Worm (Caenorhabditis elegans) whole organism, young adult: ENCODE data around the gene alh-8.

Source experiments
- B0019.2 ChIP-seq: fragments of 200-800 bp; sonication (Bioruptor generic); conservative IDR thresholded peaks from 2 replicates; pipeline ENCODE4 v1.3.6; 2022; ENCODE audit warnings: missing genetic modification reagents, missing genetic modification characterization, missing compliant biosample characterization
- B0035.1 ChIP-seq: sonication (generic microtip); optimal IDR thresholded peaks from 2 replicates; lab custom pipeline; 2016; ENCODE audit warnings: missing genetic modification characterization, mild to moderate bottlenecking, missing compliant biosample characterization, missing genotype, missing genetic modification reagents
- C17E4.6 ChIP-seq: fragments of 200-800 bp; sonication (Bioruptor generic); IDR thresholded peaks from 2 replicates; pipeline ENCODE4 v1.3.6; 2022; ENCODE audit warnings: missing genetic modification reagents, missing genetic modification characterization, missing compliant biosample characterization
- F39B2.1 ChIP-seq: fragments of 200-800 bp; sonication (Bioruptor generic); IDR thresholded peaks from 2 replicates; pipeline ENCODE4 v1.3.6; 2022; ENCODE audit warnings: missing genetic modification reagents, missing genetic modification characterization, missing compliant biosample characterization
- F55B11.4 ChIP-seq: sonication (generic microtip); optimal IDR thresholded peaks from 2 replicates; lab custom pipeline; 2016; ENCODE audit warnings: missing compliant biosample characterization, missing genetic modification characterization, borderline replicate concordance; ENCODE audit not compliant: insufficient read depth
- F57C9.4 ChIP-seq: sonication (generic microtip); optimal IDR thresholded peaks from 2 replicates; lab custom pipeline; 2017; ENCODE audit warnings: mild to moderate bottlenecking, missing genetic modification characterization, missing compliant biosample characterization
- Y67H2A.10 ChIP-seq: fragments of 200-800 bp; sonication (Bioruptor generic); conservative IDR thresholded peaks from 2 replicates; pipeline ENCODE4 v1.3.6; 2022; ENCODE audit warnings: missing genetic modification reagents, missing genetic modification characterization, missing compliant biosample characterization
- Y95B8A.8 ChIP-seq: fragments of 200-800 bp; sonication (Bioruptor generic); IDR thresholded peaks from 2 replicates; pipeline ENCODE4 v1.3.6; 2022; ENCODE audit warnings: missing genetic modification reagents, missing genetic modification characterization, missing compliant biosample characterization
- ZK185.1 ChIP-seq: sonication (generic microtip); optimal IDR thresholded peaks from 2 replicates; lab custom pipeline; 2016; ENCODE audit warnings: mild to moderate bottlenecking, missing genetic modification characterization, missing compliant biosample characterization; ENCODE audit not compliant: poor library complexity, severe bottlenecking
- aptf-2 ChIP-seq: fragments of 200-800 bp; sonication (Bioruptor generic); conservative IDR thresholded peaks from 2 replicates; pipeline ENCODE4 v1.3.6; 2022; ENCODE audit warnings: missing genetic modification reagents, missing genetic modification characterization, missing compliant biosample characterization
- aptf-3 ChIP-seq: fragments of 200-800 bp; sonication (Bioruptor generic); IDR thresholded peaks from 2 replicates; pipeline ENCODE4 v1.3.6; 2022; ENCODE audit warnings: missing genetic modification characterization, missing compliant biosample characterization
- bed-1 ChIP-seq: fragments of 200-800 bp; sonication (Bioruptor generic); IDR thresholded peaks from 2 replicates; pipeline ENCODE4 v1.3.6; 2022; ENCODE audit warnings: missing genetic modification reagents, missing genetic modification characterization, missing compliant biosample characterization
- ceh-58 ChIP-seq: fragments of 200-800 bp; sonication (Bioruptor generic); IDR thresholded peaks from 2 replicates; pipeline ENCODE4 v1.3.6; 2022; ENCODE audit warnings: missing genetic modification characterization, missing compliant biosample characterization
- ceh-79 ChIP-seq: sonication (generic microtip); optimal IDR thresholded peaks from 2 replicates; lab custom pipeline; 2017; ENCODE audit warnings: mild to moderate bottlenecking, missing genetic modification characterization, missing compliant biosample characterization
- ceh-91 ChIP-seq: fragments of 200-800 bp; sonication (Bioruptor generic); IDR thresholded peaks from 2 replicates; pipeline ENCODE4 v1.3.6; 2022; ENCODE audit warnings: missing genetic modification reagents, missing genetic modification characterization, missing compliant biosample characterization
- chd-7 ChIP-seq: sonication (generic microtip); optimal IDR thresholded peaks from 2 replicates; lab custom pipeline; 2016; ENCODE audit warnings: mild to moderate bottlenecking, missing genetic modification characterization, moderate library complexity, missing compliant biosample characterization
- efl-1 ChIP-seq: fragments of 150-350 bp; optimal IDR thresholded peaks from 2 replicates; lab custom pipeline; 2014; ENCODE audit warnings: missing biosample characterization, missing genetic modification reagents, missing genetic modification characterization
- ets-4 ChIP-seq: fragments of 200-800 bp; sonication (Bioruptor generic); optimal IDR thresholded peaks from 2 replicates; lab custom pipeline; 2018; ENCODE audit warnings: mild to moderate bottlenecking, missing genetic modification characterization, missing compliant biosample characterization
- gei-17 ChIP-seq: fragments of 200-800 bp; sonication (Bioruptor generic); optimal IDR thresholded peaks from 2 replicates; lab custom pipeline; 2018; ENCODE audit warnings: mild to moderate bottlenecking, missing genetic modification characterization, missing compliant biosample characterization
- him-1 ChIP-seq: sonication (generic microtip); optimal IDR thresholded peaks from 2 replicates; lab custom pipeline; 2016; ENCODE audit warnings: missing genotype, missing genetic modification reagents, missing genetic modification characterization, missing compliant biosample characterization
- hlh-12 ChIP-seq: sonication (generic microtip); optimal IDR thresholded peaks from 2 replicates; lab custom pipeline; 2016; ENCODE audit warnings: missing genetic modification characterization, missing compliant biosample characterization
- hmg-1.2 ChIP-seq: fragments of 200-800 bp; sonication (Bioruptor generic); IDR thresholded peaks from 2 replicates; pipeline ENCODE4 v1.3.6; 2022; ENCODE audit warnings: missing genetic modification reagents, missing genetic modification characterization, missing compliant biosample characterization
- hrde-1 ChIP-seq: sonication (generic microtip); optimal IDR thresholded peaks from 2 replicates; lab custom pipeline; 2016; ENCODE audit warnings: missing genetic modification characterization, mild to moderate bottlenecking, missing compliant biosample characterization, moderate library complexity, missing genotype, missing genetic modification reagents, borderline replicate concordance
- let-526 ChIP-seq: fragments of 200-800 bp; sonication (Bioruptor generic); IDR thresholded peaks from 2 replicates; pipeline ENCODE4 v1.3.6; 2022; ENCODE audit warnings: missing genetic modification reagents, missing genetic modification characterization, missing compliant biosample characterization
- let-607 ChIP-seq, 2 experiments: fragments of 200-800 bp in 1 of 2; sonication (Bioruptor generic) in 1 of 2; sonication (generic microtip) in 1 of 2; optimal IDR thresholded peaks; 2 replicates each; lab custom pipeline; 2016 to 2018; ENCODE audit warnings: mild to moderate bottlenecking in 2 of 2, missing compliant biosample characterization in 2 of 2, missing genetic modification characterization in 2 of 2, moderate library complexity in 2 of 2, missing genotype in 1 of 2
- lin-35 ChIP-seq, 3 experiments: fragments of 150-350 bp in 2 of 3; sonication (generic microtip) in 1 of 3; optimal IDR thresholded peaks; 2 replicates each; lab custom pipeline; 2014 to 2018; ENCODE audit warnings: missing biosample characterization in 3 of 3, missing genetic modification characterization in 3 of 3, missing genetic modification reagents in 3 of 3
- lin-54 ChIP-seq: fragments of 200-800 bp; sonication (Bioruptor generic); optimal IDR thresholded peaks from 2 replicates; lab custom pipeline; 2018; ENCODE audit warnings: mild to moderate bottlenecking, missing genetic modification characterization, missing compliant biosample characterization
- madf-3 ChIP-seq: fragments of 200-800 bp; sonication (Bioruptor generic); IDR thresholded peaks from 2 replicates; pipeline ENCODE4 v1.3.6; 2022; ENCODE audit warnings: missing genetic modification reagents, missing genetic modification characterization, missing compliant biosample characterization
- madf-6 ChIP-seq: fragments of 200-800 bp; sonication (Bioruptor generic); IDR thresholded peaks from 2 replicates; pipeline ENCODE4 v1.3.6; 2022; ENCODE audit warnings: missing genetic modification reagents, missing genetic modification characterization, missing compliant biosample characterization
- mel-28 ChIP-seq: sonication (generic microtip); optimal IDR thresholded peaks from 2 replicates; lab custom pipeline; 2016; ENCODE audit warnings: borderline replicate concordance, mild to moderate bottlenecking, missing genetic modification characterization, missing compliant biosample characterization
- pbrm-1 ChIP-seq: fragments of 200-800 bp; sonication (Bioruptor generic); IDR thresholded peaks from 2 replicates; pipeline ENCODE4 v1.3.6; 2022; ENCODE audit warnings: missing genetic modification reagents, missing genetic modification characterization, missing compliant biosample characterization
- rcor-1 ChIP-seq: fragments of 200-800 bp; sonication (Bioruptor generic); IDR thresholded peaks from 2 replicates; pipeline ENCODE4 v1.3.6; 2022; ENCODE audit warnings: missing genetic modification reagents, missing genetic modification characterization, missing compliant biosample characterization
- sea-2 ChIP-seq: fragments of 200-800 bp; sonication (Bioruptor generic); IDR thresholded peaks from 2 replicates; pipeline ENCODE4 v1.3.6; 2022; ENCODE audit warnings: missing genetic modification characterization, missing compliant biosample characterization
- snpc-1.1 ChIP-seq: sonication (generic microtip); optimal IDR thresholded peaks from 2 replicates; lab custom pipeline; 2017; ENCODE audit warnings: missing genetic modification characterization, mild to moderate bottlenecking, missing compliant biosample characterization, antibody characterized with exemption, moderate library complexity, missing genotype, missing genetic modification reagents; ENCODE audit not compliant: insufficient read depth
- snpc-3.4 ChIP-seq: sonication (generic microtip); optimal IDR thresholded peaks from 2 replicates; lab custom pipeline; 2017; ENCODE audit warnings: missing genetic modification characterization, mild to moderate bottlenecking, missing compliant biosample characterization, antibody characterized with exemption, moderate library complexity, missing genotype, missing genetic modification reagents
- snpc-4 ChIP-seq, 5 experiments: fragments of 150-350 bp in 1 of 5; sonication (generic microtip) in 4 of 5; optimal IDR thresholded peaks; 2 replicates each; lab custom pipeline; 2014 to 2018; ENCODE audit warnings: missing genetic modification characterization in 5 of 5, missing biosample characterization in 3 of 5, antibody characterized with exemption in 2 of 5, mild to moderate bottlenecking in 2 of 5, missing compliant biosample characterization in 2 of 5, missing genotype in 2 of 5, moderate library complexity in 2 of 5, missing genetic modification reagents in 1 of 5
- tbx-9 ChIP-seq: sonication (generic microtip); optimal IDR thresholded peaks from 2 replicates; lab custom pipeline; 2016; ENCODE audit warnings: borderline replicate concordance, missing genetic modification characterization, inconsistent platforms, missing compliant biosample characterization
- unc-130 ChIP-seq: sonication (generic microtip); optimal IDR thresholded peaks from 2 replicates; lab custom pipeline; 2016; ENCODE audit warnings: missing genetic modification reagents, missing genetic modification characterization, missing compliant biosample characterization
- zfh-2 ChIP-seq: fragments of 200-800 bp; sonication (Bioruptor generic); conservative IDR thresholded peaks from 2 replicates; pipeline ENCODE4 v1.3.6; 2022; ENCODE audit warnings: missing genetic modification reagents, missing genetic modification characterization, missing compliant biosample characterization
- zim-3 ChIP-seq: sonication (generic microtip); optimal IDR thresholded peaks from 2 replicates; lab custom pipeline; 2017; ENCODE audit warnings: mild to moderate bottlenecking, missing genetic modification characterization, moderate library complexity, missing compliant biosample characterization
- ztf-22 ChIP-seq: fragments of 200-800 bp; sonication (Bioruptor generic); optimal IDR thresholded peaks from 2 replicates; lab custom pipeline; 2018; ENCODE audit warnings: mild to moderate bottlenecking, missing genetic modification characterization, moderate library complexity, missing compliant biosample characterization
- ztf-3 ChIP-seq: fragments of 200-800 bp; sonication (Bioruptor generic); optimal IDR thresholded peaks from 2 replicates; lab custom pipeline; 2018; ENCODE audit warnings: mild to moderate bottlenecking, missing genetic modification characterization, missing compliant biosample characterization
- ztf-6 ChIP-seq: fragments of 200-800 bp; sonication (Bioruptor generic); IDR thresholded peaks from 2 replicates; pipeline ENCODE4 v1.3.6; 2022; ENCODE audit warnings: missing genetic modification reagents, missing genetic modification characterization, missing compliant biosample characterization

Gene alh-8

DNA sequence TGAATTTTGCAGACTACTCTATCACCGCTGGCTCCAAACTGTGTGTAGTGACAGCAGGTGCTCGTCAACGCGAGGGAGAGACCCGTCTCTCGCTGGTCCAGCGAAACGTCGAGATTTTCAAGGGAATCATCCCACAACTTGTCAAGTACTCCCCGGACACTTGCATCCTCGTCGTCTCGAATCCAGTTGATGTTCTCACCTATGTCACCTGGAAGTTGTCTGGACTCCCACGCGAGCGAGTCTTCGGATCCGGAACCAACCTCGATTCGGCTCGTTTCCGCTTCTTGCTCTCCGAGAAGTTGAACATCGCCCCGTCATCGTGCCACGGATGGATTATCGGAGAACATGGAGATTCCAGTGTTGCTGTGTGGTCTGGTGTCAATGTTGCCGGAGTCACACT lies 3.2 kb upstream of the alh-8 start:
- TF ChIP-seq B0019.2 (no peak), aptf-2 (GFP tag; lab: Robert Waterston, UW) (no peak), F55B11.4 (tag; lab: Kevin White, UChicago) (no peak), zfh-2 (GFP tag; lab: Robert Waterston, UW) (peak; percentile 52; the same call in 1 of the 2 replicates), ceh-79 (tag; lab: Kevin White, UChicago) (no peak), let-607 (tag; optimal IDR thresholded peaks at IDR 0.05; lab: Kevin White, UChicago) (no peak), B0035.1 (tag; lab: Kevin White, UChicago) (no peak), F39B2.1 (GFP tag; lab: Robert Waterston, UW) (no peak), Y95B8A.8 (GFP tag; lab: Robert Waterston, UW) (no peak), chd-7 (tag; lab: Kevin White, UChicago) (peak; percentile 3), rcor-1 (GFP tag; lab: Robert Waterston, UW) (no peak), tbx-9 (no peak), ztf-6 (GFP tag; lab: Robert Waterston, UW) (no peak)

DNA sequence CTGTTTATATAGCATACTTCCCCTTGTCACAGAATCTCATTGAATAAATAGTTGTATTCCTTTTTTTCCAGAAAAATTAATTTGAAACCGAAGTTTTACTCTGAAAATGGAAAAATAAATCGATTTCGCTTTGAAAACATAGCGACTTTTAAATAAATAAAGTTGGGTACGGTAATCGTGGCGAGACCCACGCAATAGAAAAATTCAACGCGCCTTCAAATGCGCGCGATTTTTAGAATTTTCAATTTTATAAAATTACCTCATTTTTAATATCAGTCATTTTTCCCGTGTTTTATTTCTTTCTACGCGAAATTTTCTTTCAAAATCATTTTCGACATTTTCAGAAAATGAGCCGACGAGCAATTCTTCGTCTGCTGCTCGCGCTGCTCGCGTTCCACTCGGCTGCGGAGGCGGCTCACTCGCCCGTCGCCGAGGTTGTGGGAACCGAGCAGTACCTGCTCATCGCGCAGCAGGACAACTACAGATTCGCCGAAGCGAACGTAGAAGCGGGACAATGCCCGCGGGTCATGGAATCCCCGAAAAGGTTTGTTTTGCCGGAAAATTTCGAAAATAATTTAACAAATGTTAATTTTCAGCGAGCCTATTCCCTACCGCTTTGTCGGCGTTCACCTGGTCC lies 2.3 kb upstream of the alh-8 start, which contains the start of gene F13D12.5:
F13D12.5 (plus strand) TSS at position 345 of the 637 bp plus-strand sequence.
- TF ChIP-seq B0019.2: peak; percentile 35; the same call in 1 of the 2 replicates
- TF ChIP-seq mel-28 (tag; lab: Kevin White, UChicago): no peak
- peak; percentile 44 for TF ChIP-seq zim-3 (tag; lab: Kevin White, UChicago)
- TF ChIP-seq hrde-1 (tag; lab: Kevin White, UChicago): no peak
- no peak for TF ChIP-seq him-1 (tag; lab: Kevin White, UChicago)
- TF ChIP-seq ZK185.1 (tag; lab: Kevin White, UChicago): no peak
- TF ChIP-seq hlh-12 (tag; lab: Kevin White, UChicago): no peak
- peak; percentile 71 for TF ChIP-seq snpc-3.4
- TF ChIP-seq unc-130 (GFP tag; lab: Kevin White, UChicago): peak; percentile 37
- no peak for TF ChIP-seq bed-1
- TF ChIP-seq efl-1 (GFP tag; lab: Kevin White, UChicago): peak; percentile 88
- TF ChIP-seq Y67H2A.10 (GFP tag; lab: Robert Waterston, UW): no peak
- no peak for TF ChIP-seq ztf-3 (GFP tag; lab: Kevin White, UChicago)
- TF ChIP-seq rcor-1 (GFP tag; lab: Robert Waterston, UW): no peak
- no peak for TF ChIP-seq chd-7 (tag; lab: Kevin White, UChicago)
- TF ChIP-seq let-526 (GFP tag; lab: Robert Waterston, UW): no peak
- no peak for TF ChIP-seq aptf-3 (GFP tag; lab: Robert Waterston, UW)
- TF ChIP-seq B0035.1 (tag; lab: Kevin White, UChicago): no peak
- peak in 2 of 3 experiments; percentile 5 to 52 for TF ChIP-seq lin-35 (GFP tag; optimal IDR thresholded peaks at IDR 0.05; lab: Kevin White, UChicago)
- peak; percentile 94 for TF ChIP-seq madf-6 (GFP tag; lab: Robert Waterston, UW)
- no peak for TF ChIP-seq aptf-2 (GFP tag; lab: Robert Waterston, UW)
- TF ChIP-seq snpc-4 (GFP tag; optimal IDR thresholded peaks at IDR 0.05; lab: Kevin White, UChicago): no peak
- TF ChIP-seq snpc-4 (tag; optimal IDR thresholded peaks at IDR 0.05; lab: Kevin White, UChicago): peak in 1 of 4 experiments; percentile 1
- TF ChIP-seq sea-2 (GFP tag; lab: Robert Waterston, UW): no peak
- TF ChIP-seq snpc-1.1 (tag; lab: Kevin White, UChicago): peak; percentile 38
- 0 out of 2 replicates have a peak, but pooled peaks have one; percentile 9 for TF ChIP-seq C17E4.6 (GFP tag; lab: Robert Waterston, UW)
- TF ChIP-seq hmg-1.2 (GFP tag; lab: Robert Waterston, UW): peak; percentile 18; the same call in 1 of the 2 replicates
- no peak for TF ChIP-seq ztf-22
- TF ChIP-seq lin-54: peak; percentile 84
- TF ChIP-seq F57C9.4 (tag; lab: Kevin White, UChicago): no peak
- TF ChIP-seq ceh-91 (GFP tag; lab: Robert Waterston, UW): peak; percentile 88
- TF ChIP-seq gei-17 (GFP tag; lab: Kevin White, UChicago): no peak
- no peak; the same call in 1 of the 2 replicates for TF ChIP-seq pbrm-1 (GFP tag; lab: Robert Waterston, UW)
- TF ChIP-seq madf-3 (GFP tag; lab: Robert Waterston, UW): peak; percentile 39; the same call in 1 of the 2 replicates
- TF ChIP-seq ets-4 (GFP tag; lab: Kevin White, UChicago): no peak
- no peak for TF ChIP-seq ceh-58 (GFP tag; lab: Robert Waterston, UW)
